Worm (Caenorhabditis elegans) whole organism, young adult: ENCODE data around the gene cyp-33E2.

Experiments
- B0336.3 ChIP-seq: fragments of 200-800 bp; sonication (Bioruptor generic); IDR thresholded peaks from 2 replicates; pipeline ENCODE4 v1.3.6; 2022; ENCODE audit warnings: missing genetic modification characterization, missing compliant biosample characterization
- F23B12.7 ChIP-seq: sonication (generic microtip); optimal IDR thresholded peaks from 2 replicates; lab custom pipeline; 2017; ENCODE audit warnings: missing genetic modification characterization, mild to moderate bottlenecking, missing compliant biosample characterization, antibody characterized with exemption, moderate library complexity; ENCODE audit not compliant: insufficient read depth
- F37B4.10 ChIP-seq: fragments of 200-800 bp; sonication (Bioruptor generic); IDR thresholded peaks from 2 replicates; pipeline ENCODE4 v1.3.6; 2022; ENCODE audit warnings: missing genetic modification characterization, missing compliant biosample characterization
- F55B11.4 ChIP-seq: sonication (generic microtip); optimal IDR thresholded peaks from 2 replicates; lab custom pipeline; 2016; ENCODE audit warnings: missing compliant biosample characterization, missing genetic modification characterization, borderline replicate concordance; ENCODE audit not compliant: insufficient read depth
- Y53G8AR.9 ChIP-seq: fragments of 200-800 bp; sonication (Bioruptor generic); conservative IDR thresholded peaks from 2 replicates; pipeline ENCODE4 v1.3.6; 2022; ENCODE audit warnings: missing genetic modification reagents, missing genetic modification characterization, missing compliant biosample characterization
- Y56A3A.18 ChIP-seq: fragments of 200-800 bp; sonication (Bioruptor generic); IDR thresholded peaks from 2 replicates; pipeline ENCODE4 v1.3.6; 2022; ENCODE audit warnings: missing genetic modification reagents, missing genetic modification characterization, missing compliant biosample characterization
- aptf-3 ChIP-seq: fragments of 200-800 bp; sonication (Bioruptor generic); IDR thresholded peaks from 2 replicates; pipeline ENCODE4 v1.3.6; 2022; ENCODE audit warnings: missing genetic modification characterization, missing compliant biosample characterization
- atf-7 ChIP-seq: sonication (generic microtip); optimal IDR thresholded peaks from 2 replicates; lab custom pipeline; 2017; ENCODE audit warnings: mild to moderate bottlenecking, missing genetic modification characterization, missing compliant biosample characterization
- attf-3 ChIP-seq: fragments of 200-800 bp; sonication (Bioruptor generic); conservative IDR thresholded peaks from 2 replicates; pipeline ENCODE4 v1.3.6; 2022; ENCODE audit warnings: missing genetic modification reagents, missing genetic modification characterization, missing compliant biosample characterization
- attf-5 ChIP-seq: fragments of 200-800 bp; sonication (Bioruptor generic); optimal IDR thresholded peaks from 2 replicates; lab custom pipeline; 2018; ENCODE audit warnings: mild to moderate bottlenecking, missing genetic modification characterization, missing compliant biosample characterization
- ceh-27 ChIP-seq: fragments of 200-800 bp; sonication (Bioruptor generic); optimal IDR thresholded peaks from 2 replicates; lab custom pipeline; 2018; ENCODE audit warnings: mild to moderate bottlenecking, missing genetic modification characterization, moderate library complexity, missing compliant biosample characterization
- dpff-1 ChIP-seq: sonication (generic microtip); optimal IDR thresholded peaks from 2 replicates; lab custom pipeline; 2017; ENCODE audit warnings: mild to moderate bottlenecking, missing genetic modification characterization, missing compliant biosample characterization
- egl-18 ChIP-seq: fragments of 200-800 bp; sonication (Bioruptor generic); IDR thresholded peaks from 2 replicates; pipeline ENCODE4 v1.3.6; 2022; ENCODE audit warnings: missing genetic modification reagents, missing genetic modification characterization, missing compliant biosample characterization
- gei-17 ChIP-seq: fragments of 200-800 bp; sonication (Bioruptor generic); optimal IDR thresholded peaks from 2 replicates; lab custom pipeline; 2018; ENCODE audit warnings: mild to moderate bottlenecking, missing genetic modification characterization, missing compliant biosample characterization
- hmg-20 ChIP-seq: fragments of 200-800 bp; sonication (Bioruptor generic); IDR thresholded peaks from 2 replicates; pipeline ENCODE4 v1.3.6; 2022; ENCODE audit warnings: missing genetic modification reagents, missing genetic modification characterization, missing compliant biosample characterization
- hrde-1 ChIP-seq: sonication (generic microtip); optimal IDR thresholded peaks from 2 replicates; lab custom pipeline; 2016; ENCODE audit warnings: missing genetic modification characterization, mild to moderate bottlenecking, missing compliant biosample characterization, moderate library complexity, missing genotype, missing genetic modification reagents, borderline replicate concordance
- lin-54 ChIP-seq: fragments of 200-800 bp; sonication (Bioruptor generic); optimal IDR thresholded peaks from 2 replicates; lab custom pipeline; 2018; ENCODE audit warnings: mild to moderate bottlenecking, missing genetic modification characterization, missing compliant biosample characterization
- lsl-1 ChIP-seq: fragments of 200-800 bp; sonication (Bioruptor generic); optimal IDR thresholded peaks from 2 replicates; lab custom pipeline; 2018; ENCODE audit warnings: mild to moderate bottlenecking, missing genetic modification characterization, moderate library complexity, missing compliant biosample characterization
- lsy-27 ChIP-seq: sonication (generic microtip); optimal IDR thresholded peaks from 2 replicates; lab custom pipeline; 2017; ENCODE audit warnings: missing genetic modification characterization, mild to moderate bottlenecking, missing compliant biosample characterization, antibody characterized with exemption, missing genotype, borderline replicate concordance; ENCODE audit not compliant: insufficient read depth
- madf-6 ChIP-seq: fragments of 200-800 bp; sonication (Bioruptor generic); IDR thresholded peaks from 2 replicates; pipeline ENCODE4 v1.3.6; 2022; ENCODE audit warnings: missing genetic modification reagents, missing genetic modification characterization, missing compliant biosample characterization
- madf-8 ChIP-seq: fragments of 200-800 bp; sonication (Bioruptor generic); conservative IDR thresholded peaks from 2 replicates; pipeline ENCODE4 v1.3.6; 2022; ENCODE audit warnings: missing genetic modification reagents, missing genetic modification characterization, missing compliant biosample characterization
- mes-4 ChIP-seq: sonication (generic microtip); optimal IDR thresholded peaks from 2 replicates; lab custom pipeline; 2016; ENCODE audit warnings: missing genotype, missing genetic modification characterization, missing compliant biosample characterization
- nfya-1 ChIP-seq: sonication (generic microtip); optimal IDR thresholded peaks from 2 replicates; lab custom pipeline; 2017; ENCODE audit warnings: antibody characterized with exemption, missing compliant biosample characterization, missing genetic modification characterization, borderline replicate concordance; ENCODE audit not compliant: insufficient read depth
- nhr-179 ChIP-seq: sonication (generic microtip); optimal IDR thresholded peaks from 2 replicates; lab custom pipeline; 2016; ENCODE audit warnings: mild to moderate bottlenecking, missing genetic modification characterization, missing compliant biosample characterization
- nhr-80 ChIP-seq: sonication (generic microtip); optimal IDR thresholded peaks from 2 replicates; lab custom pipeline; 2016; ENCODE audit warnings: missing genetic modification characterization, missing compliant biosample characterization
- nhr-90 ChIP-seq: sonication (generic microtip); optimal IDR thresholded peaks from 2 replicates; lab custom pipeline; 2016; ENCODE audit warnings: missing genotype, mild to moderate bottlenecking, missing genetic modification characterization, missing compliant biosample characterization
- pbrm-1 ChIP-seq: fragments of 200-800 bp; sonication (Bioruptor generic); IDR thresholded peaks from 2 replicates; pipeline ENCODE4 v1.3.6; 2022; ENCODE audit warnings: missing genetic modification reagents, missing genetic modification characterization, missing compliant biosample characterization
- repo-1 ChIP-seq: sonication (generic microtip); optimal IDR thresholded peaks from 2 replicates; lab custom pipeline; 2017; ENCODE audit warnings: mild to moderate bottlenecking, missing genetic modification characterization, missing compliant biosample characterization
- sea-2 ChIP-seq: fragments of 200-800 bp; sonication (Bioruptor generic); IDR thresholded peaks from 2 replicates; pipeline ENCODE4 v1.3.6; 2022; ENCODE audit warnings: missing genetic modification characterization, missing compliant biosample characterization
- snpc-3.4 ChIP-seq: sonication (generic microtip); optimal IDR thresholded peaks from 2 replicates; lab custom pipeline; 2017; ENCODE audit warnings: missing genetic modification characterization, mild to moderate bottlenecking, missing compliant biosample characterization, antibody characterized with exemption, moderate library complexity, missing genotype, missing genetic modification reagents
- somi-1 ChIP-seq: fragments of 200-800 bp; sonication (Bioruptor generic); optimal IDR thresholded peaks from 2 replicates; lab custom pipeline; 2018; ENCODE audit warnings: mild to moderate bottlenecking, missing genetic modification characterization, missing compliant biosample characterization
- tlf-1 ChIP-seq: fragments of 200-800 bp; sonication (Bioruptor generic); optimal IDR thresholded peaks from 2 replicates; lab custom pipeline; 2018; ENCODE audit warnings: mild to moderate bottlenecking, missing genetic modification characterization, missing compliant biosample characterization
- ztf-18 ChIP-seq: sonication (generic microtip); optimal IDR thresholded peaks from 2 replicates; lab custom pipeline; 2016; ENCODE audit warnings: missing genotype, mild to moderate bottlenecking, missing genetic modification characterization, missing compliant biosample characterization
- ztf-22 ChIP-seq: fragments of 200-800 bp; sonication (Bioruptor generic); optimal IDR thresholded peaks from 2 replicates; lab custom pipeline; 2018; ENCODE audit warnings: mild to moderate bottlenecking, missing genetic modification characterization, moderate library complexity, missing compliant biosample characterization
- ztf-25 ChIP-seq: fragments of 200-800 bp; sonication (Bioruptor generic); IDR thresholded peaks from 2 replicates; pipeline ENCODE4 v1.3.6; 2022; ENCODE audit warnings: missing genetic modification reagents, missing genetic modification characterization, missing compliant biosample characterization
- ztf-26 ChIP-seq: sonication (generic microtip); optimal IDR thresholded peaks from 2 replicates; lab custom pipeline; 2017; ENCODE audit warnings: missing genetic modification characterization, missing compliant biosample characterization

The cyp-33E2 gene

DNA sequence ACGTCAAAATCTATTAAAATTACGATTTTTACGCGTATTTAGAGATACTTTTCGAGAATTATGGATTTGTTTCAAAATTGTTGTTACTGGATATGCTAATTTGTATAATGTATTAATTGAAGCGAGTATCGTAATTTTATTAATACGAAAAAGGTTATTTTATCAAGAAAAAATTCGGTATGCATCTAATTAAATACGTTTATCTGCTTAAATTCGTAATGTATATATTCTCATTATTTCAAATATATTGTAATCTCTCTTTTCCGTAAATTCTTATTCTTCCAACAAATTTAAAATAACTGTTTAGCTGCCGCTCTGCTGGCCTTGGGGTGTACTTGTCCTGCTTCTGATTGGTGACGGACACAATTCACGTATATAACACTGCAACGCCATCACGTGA, 18.9 kb downstream of the cyp-33E2 start, which contains the start of gene dgk-4 (continued):
- TF ChIP-seq ztf-26 (no peak), aptf-3 (GFP tag; lab: Robert Waterston, UW) (no peak), hmg-20 (no peak), ztf-18 (tag; lab: Kevin White, UChicago) (no peak)

DNA sequence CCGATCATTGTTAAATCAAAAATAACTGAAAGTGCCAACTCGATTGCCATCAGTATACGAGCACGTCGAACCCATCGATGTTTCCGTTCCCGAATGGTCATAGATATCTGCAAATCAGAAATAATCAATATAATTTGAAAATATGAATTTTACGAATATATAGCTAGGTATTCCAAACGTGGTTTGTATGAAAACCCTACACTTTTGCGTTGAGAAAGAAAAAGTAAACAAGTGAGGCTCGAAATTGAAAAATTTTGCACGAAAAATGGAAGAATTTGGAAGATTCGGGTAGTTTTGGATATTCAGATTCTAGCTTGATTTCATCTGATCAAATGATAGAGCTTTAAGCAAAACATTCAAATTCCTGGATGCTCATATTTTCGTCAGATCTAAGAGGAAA, 26.6 kb downstream of the cyp-33E2 start, which contains the start of gene F42A9.9:
TSS of gene F42A9.9 (minus strand) at position 101 of the 400 bp plus-strand sequence.
- TF ChIP-seq nhr-179 (tag; lab: Kevin White, UChicago) (no peak), nhr-80 (tag; lab: Kevin White, UChicago) (no peak), atf-7 (no peak), egl-18 (GFP tag; lab: Robert Waterston, UW) (no peak), F23B12.7 (tag; lab: Kevin White, UChicago) (no peak), lin-54 (GFP tag; lab: Kevin White, UChicago) (no peak), Y53G8AR.9 (no peak), nhr-90 (no peak), lsy-27 (tag; lab: Kevin White, UChicago) (no peak), attf-3 (no peak), lsl-1 (GFP tag; lab: Kevin White, UChicago) (no peak), ceh-27 (GFP tag; lab: Kevin White, UChicago) (no peak), tlf-1 (GFP tag; lab: Kevin White, UChicago) (no peak), dpff-1 (tag; lab: Kevin White, UChicago) (no peak), B0336.3 (GFP tag; lab: Robert Waterston, UW) (no peak), hmg-20 (no peak), somi-1 (GFP tag; lab: Kevin White, UChicago) (no peak)

DNA sequence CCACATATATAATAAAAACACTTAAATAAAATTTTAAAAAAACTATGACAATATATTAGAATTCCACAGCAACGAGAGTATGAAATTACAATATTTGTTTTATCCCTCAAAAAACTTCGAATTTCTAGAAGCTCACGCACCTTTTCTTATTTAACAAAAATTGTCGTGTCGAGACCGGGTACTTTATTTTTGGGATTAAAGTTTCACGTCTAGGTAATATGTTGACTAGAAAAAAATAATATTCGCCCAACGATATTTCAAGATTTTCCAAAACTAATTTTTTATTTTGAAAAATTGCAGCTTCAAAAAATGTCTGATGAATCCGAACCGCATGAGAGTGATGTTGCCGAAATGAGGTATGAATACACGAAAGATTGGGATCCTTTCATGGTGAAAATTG, 32.3 kb downstream of the cyp-33E2 start, which contains the start of gene C49C8.3:
TSS of gene C49C8.3 (plus strand) at position 301 of the 400 bp plus-strand sequence.
- TF ChIP-seq madf-8 = no peak
- TF ChIP-seq F55B11.4 (tag; lab: Kevin White, UChicago) = no peak
- TF ChIP-seq hrde-1 (tag; lab: Kevin White, UChicago) = no peak
- no peak for TF ChIP-seq ztf-18 (tag; lab: Kevin White, UChicago)
- TF ChIP-seq egl-18 (GFP tag; lab: Robert Waterston, UW) = no peak
- no peak for TF ChIP-seq pbrm-1 (GFP tag; lab: Robert Waterston, UW)
- no peak for TF ChIP-seq ztf-25 (GFP tag; lab: Robert Waterston, UW)
- TF ChIP-seq Y56A3A.18 = no peak
- no peak for TF ChIP-seq snpc-3.4 (tag; lab: Kevin White, UChicago)
- no peak for TF ChIP-seq gei-17 (GFP tag; lab: Kevin White, UChicago)
- no peak for TF ChIP-seq repo-1 (tag; lab: Kevin White, UChicago)
- TF ChIP-seq ztf-22 = no peak

DNA sequence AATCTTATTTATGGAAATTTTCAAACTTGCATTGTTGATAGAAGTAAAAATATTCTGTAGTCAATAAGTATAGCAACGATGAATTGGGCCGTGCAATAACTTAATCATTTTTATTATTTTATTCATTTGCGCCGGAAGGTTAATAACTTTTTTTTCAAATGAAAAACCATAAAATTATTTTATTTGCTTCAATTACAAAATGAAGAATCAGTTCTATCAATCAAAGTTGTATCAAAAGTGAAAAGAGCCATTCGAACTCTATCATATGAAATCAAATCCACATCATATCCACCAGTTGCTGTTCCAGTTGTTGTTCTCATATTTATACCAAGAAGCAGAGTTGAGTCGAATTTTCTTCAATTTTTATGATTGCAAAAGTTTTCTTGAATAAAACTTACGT, 36.4 kb downstream of the cyp-33E2 start, which contains the start of gene cyp-33E1:
TSS of gene cyp-33E1 (minus strand) at position 101 of the 400 bp plus-strand sequence.
- TF ChIP-seq attf-5 (GFP tag; lab: Kevin White, UChicago) (no peak), mes-4 (no peak), madf-6 (GFP tag; lab: Robert Waterston, UW) (no peak), nfya-1 (no peak), sea-2 (GFP tag; lab: Robert Waterston, UW) (no peak), F37B4.10 (GFP tag; lab: Robert Waterston, UW) (no peak)
